Fruit fly (Drosophila melanogaster): ENCODE measurements around the gene AMPKalpha.

The AMPKalpha gene

DNA sequence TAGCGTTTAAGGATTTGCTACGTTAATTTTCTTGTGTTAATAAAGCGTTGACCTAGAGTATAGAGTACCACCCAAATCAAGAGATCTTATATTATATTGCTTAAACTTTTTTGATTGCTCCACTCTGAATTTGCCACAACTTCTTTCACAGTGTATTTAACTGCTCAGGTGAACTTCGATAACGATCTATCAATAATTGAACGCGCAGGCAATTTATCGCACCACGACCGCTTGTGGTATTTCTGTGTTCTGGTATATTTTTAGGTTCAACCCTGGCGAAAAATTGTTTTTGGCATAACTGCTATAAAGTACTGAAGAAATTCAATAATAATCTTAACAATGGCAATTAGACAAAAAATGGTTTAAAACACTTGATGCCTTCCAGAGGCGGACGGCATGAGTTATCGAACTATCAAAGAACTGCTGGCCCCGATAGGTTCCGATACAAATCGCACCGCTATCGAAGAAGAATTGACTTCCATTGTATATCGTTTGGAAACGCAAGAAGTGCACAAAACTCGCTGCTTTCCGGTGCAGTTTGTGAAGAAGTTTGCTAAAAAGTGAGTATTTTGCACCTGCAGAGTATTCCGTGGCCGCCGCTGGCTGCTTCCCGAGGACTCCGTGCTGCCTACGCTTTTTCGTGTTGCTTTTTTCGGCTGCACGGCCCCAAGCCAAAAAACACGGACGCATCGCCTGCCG, 5.1 kb upstream of the AMPKalpha start, which contains the start of gene ssx (continued):
- peak; percentile 35 for TF ChIP-seq ewg (GFP tag; optimal IDR thresholded peaks at IDR 0.05)
- TF ChIP-seq ATbp (GFP tag; optimal IDR thresholded peaks at IDR 0.05): peak; percentile 29
- TF ChIP-seq CG4360 (GFP tag; IDR thresholded peaks at IDR 0.05): no peak
- no peak for TF ChIP-seq odd (GFP tag; optimal IDR thresholded peaks at IDR 0.05)
- peak; percentile 45 for TF ChIP-seq tin (GFP tag; optimal IDR thresholded peaks at IDR 0.05)
- peak; percentile 45 for TF ChIP-seq CG17359 (tag; optimal IDR thresholded peaks at IDR 0.05)
- peak; percentile 8 for TF ChIP-seq CG18262 (tag; optimal IDR thresholded peaks at IDR 0.05)
- peak; percentile 47; the same call in 1 of the 2 replicates for TF ChIP-seq seq (GFP tag; IDR thresholded peaks at IDR 0.05)
- peak; percentile 29 for TF ChIP-seq CG30020 (tag; optimal IDR thresholded peaks at IDR 0.05)
- TF ChIP-seq lov (optimal IDR thresholded peaks at IDR 0.05): no peak
- no peak for TF ChIP-seq lov (GFP tag; IDR thresholded peaks at IDR 0.05)
- peak; percentile 94 for TF ChIP-seq CG8281 (tag; optimal IDR thresholded peaks at IDR 0.05)
- no peak for TF ChIP-seq CG10543 (GFP tag; optimal IDR thresholded peaks at IDR 0.05)
- no peak for TF ChIP-seq CG10321 (GFP tag; IDR thresholded peaks at IDR 0.05)
- TF ChIP-seq Awh (GFP tag; IDR thresholded peaks at IDR 0.05): 0 out of 2 replicates have a peak, but pooled peaks have one; percentile 40
- no peak for TF ChIP-seq Max (GFP tag; optimal IDR thresholded peaks at IDR 0.05)
- no peak for TF ChIP-seq CG4707 (GFP tag; optimal IDR thresholded peaks at IDR 0.05)
- peak; percentile 82 for TF ChIP-seq mld (GFP tag; IDR thresholded peaks at IDR 0.05; ENCODE audit: partially characterized antibody)
- TF ChIP-seq da (GFP tag; optimal IDR thresholded peaks at IDR 0.05): no peak
- TF ChIP-seq scrt (GFP tag; optimal IDR thresholded peaks at IDR 0.05): no peak
- TF ChIP-seq tll (GFP tag; optimal IDR thresholded peaks at IDR 0.05): peak in 1 of 2 experiments; percentile 79
- TF ChIP-seq abd-A (tag; optimal IDR thresholded peaks at IDR 0.05): no peak
- no peak for TF ChIP-seq Hmx (GFP tag; optimal IDR thresholded peaks at IDR 0.05)
- TF ChIP-seq dpn (GFP tag; optimal IDR thresholded peaks at IDR 0.05): peak; percentile 23 to 47
- peak; percentile 56 for TF ChIP-seq unpg (GFP tag; optimal IDR thresholded peaks at IDR 0.05)
- TF ChIP-seq al (GFP tag; IDR thresholded peaks at IDR 0.05): 0 out of 2 replicates have a peak, but pooled peaks have one; percentile 4
- peak; percentile 31; the same call in 1 of the 2 replicates for TF ChIP-seq Ada2b (GFP tag; IDR thresholded peaks at IDR 0.05)
- TF ChIP-seq knrl (GFP tag; IDR thresholded peaks at IDR 0.05; ENCODE audit: partially characterized antibody): peak; percentile 76
- no peak for TF ChIP-seq crc (GFP tag; optimal IDR thresholded peaks at IDR 0.05)
- no peak for TF ChIP-seq Fer3 (tag; optimal IDR thresholded peaks at IDR 0.05)
- no peak for TF ChIP-seq gem (tag; optimal IDR thresholded peaks at IDR 0.05)
- peak; percentile 9 for TF ChIP-seq CG9609 (GFP tag; optimal IDR thresholded peaks at IDR 0.05)
- peak; percentile 81 for TF ChIP-seq amos (GFP tag; IDR thresholded peaks at IDR 0.05; ENCODE audit: partially characterized antibody)
- TF ChIP-seq CG8359 (GFP tag; optimal IDR thresholded peaks at IDR 0.05; ENCODE audit: borderline replicate concordance): no peak
- peak; percentile 49 for TF ChIP-seq Xbp1 (GFP tag; optimal IDR thresholded peaks at IDR 0.05)
- no peak for TF ChIP-seq salm (tag; optimal IDR thresholded peaks at IDR 0.05)
- no peak for TF ChIP-seq pan (optimal IDR thresholded peaks at IDR 0.05)
- TF ChIP-seq pan (GFP tag; optimal IDR thresholded peaks at IDR 0.05 in 1 of 2, IDR thresholded peaks at IDR 0.05 in 1 of 2): peak in 1 of 2 experiments; percentile 60
- TF ChIP-seq Hand (GFP tag; optimal IDR thresholded peaks at IDR 0.05): no peak
- TF ChIP-seq CG14860 (GFP tag; IDR thresholded peaks at IDR 0.05; ENCODE audit: partially characterized antibody): peak; percentile 92
- no peak for TF ChIP-seq Nf-YC (tag; optimal IDR thresholded peaks at IDR 0.05)
- no peak for TF ChIP-seq cad (GFP tag; optimal IDR thresholded peaks at IDR 0.05)
- peak; percentile 33 for TF ChIP-seq CG9727 (GFP tag; optimal IDR thresholded peaks at IDR 0.05)
- no peak for TF ChIP-seq Gsc (GFP tag; IDR thresholded peaks at IDR 0.05)
- peak; percentile 82 for TF ChIP-seq stwl (tag; optimal IDR thresholded peaks at IDR 0.05)
- TF ChIP-seq Dref (GFP tag; IDR thresholded peaks at IDR 0.05): peak; percentile 78
- TF ChIP-seq CG34224 (GFP tag; IDR thresholded peaks at IDR 0.05; ENCODE audit: partially characterized antibody): peak; percentile 86
- TF ChIP-seq sima (GFP tag; optimal IDR thresholded peaks at IDR 0.05): no peak
- peak; percentile 42; the same call in 1 of the 2 replicates for TF ChIP-seq Atf6 (GFP tag; IDR thresholded peaks at IDR 0.05)

Data from whole organism, embryonic.